Fruit fly (Drosophila melanogaster) whole organism, embryonic: ENCODE data around the gene CG17249.

ENCODE experiments used
- Abd-B ChIP-seq: fragments of 200-800 bp; sonication (Bioruptor generic); optimal IDR thresholded peaks from 2 replicates; lab custom pipeline; 2018; ENCODE audit warnings: missing biosample characterization, mild to moderate bottlenecking, missing genetic modification characterization, moderate library complexity
- Atf-2 ChIP-seq: fragments of 200-800 bp; sonication (Bioruptor generic); optimal IDR thresholded peaks from 2 replicates; lab custom pipeline; 2016; ENCODE audit warnings: missing biosample characterization, missing genetic modification characterization
- BEAF-32 ChIP-seq: fragments of 200-800 bp; sonication (Bioruptor generic); optimal IDR thresholded peaks from 3 replicates; lab custom pipeline; 2017; ENCODE audit warnings: missing biosample characterization, missing genetic modification characterization, mild to moderate bottlenecking, moderate library complexity, missing genetic modification reagents
- Bdp1 ChIP-seq: fragments of 200-800 bp; sonication (Bioruptor generic); optimal IDR thresholded peaks from 3 replicates; lab custom pipeline; 2016; ENCODE audit warnings: missing biosample characterization, missing genetic modification characterization
- CG10274 ChIP-seq: fragments of 200-800 bp; sonication (Bioruptor generic); optimal IDR thresholded peaks from 3 replicates; lab custom pipeline; 2017; ENCODE audit warnings: missing biosample characterization, mild to moderate bottlenecking, missing genetic modification characterization
- CG12659 ChIP-seq: fragments of 200-800 bp; sonication (Bioruptor generic); optimal IDR thresholded peaks from 3 replicates; lab custom pipeline; 2017; ENCODE audit warnings: mild to moderate bottlenecking, missing biosample characterization, missing genetic modification reagents, missing genetic modification characterization
- CG12744 ChIP-seq: fragments of 200-800 bp; sonication (Bioruptor generic); optimal IDR thresholded peaks from 2 replicates; lab custom pipeline; 2016; ENCODE audit warnings: missing biosample characterization, missing genetic modification characterization
- CG12769 ChIP-seq: fragments of 200-800 bp; sonication (Bioruptor generic); optimal IDR thresholded peaks from 2 replicates; lab custom pipeline; 2019; ENCODE audit warnings: missing biosample characterization, mild to moderate bottlenecking, missing genetic modification characterization, moderate library complexity
- CG13775 ChIP-seq: fragments of 200-800 bp; sonication (Bioruptor generic); optimal IDR thresholded peaks from 3 replicates; lab custom pipeline; 2017; ENCODE audit warnings: missing biosample characterization, mild to moderate bottlenecking, missing genetic modification characterization
- CG15073 ChIP-seq: fragments of 200-800 bp; sonication (Bioruptor generic); optimal IDR thresholded peaks from 2 replicates; lab custom pipeline; 2016; ENCODE audit warnings: missing biosample characterization, missing genetic modification characterization
- CG15696 ChIP-seq: fragments of 200-800 bp; sonication (Bioruptor generic); optimal IDR thresholded peaks from 2 replicates; lab custom pipeline; 2019; ENCODE audit warnings: missing biosample characterization, mild to moderate bottlenecking, missing genetic modification characterization, moderate library complexity
- CG17328 ChIP-seq: fragments of 200-800 bp; sonication (Bioruptor generic); IDR thresholded peaks from 2 replicates; pipeline ENCODE4 v1.3.6; 2022; ENCODE audit warnings: missing biosample characterization, missing genetic modification characterization
- CG2199 ChIP-seq: fragments of 200-800 bp; sonication (Bioruptor generic); IDR thresholded peaks from 3 replicates; pipeline ENCODE4 v1.3.6; 2022; ENCODE audit warnings: missing biosample characterization, missing genetic modification characterization
- CG2202 ChIP-seq: fragments of 200-800 bp; sonication (Bioruptor generic); optimal IDR thresholded peaks from 2 replicates; lab custom pipeline; 2018; ENCODE audit warnings: missing biosample characterization, mild to moderate bottlenecking, missing genetic modification characterization
- CG2875 ChIP-seq: fragments of 200-800 bp; sonication (Bioruptor generic); optimal IDR thresholded peaks from 2 replicates; lab custom pipeline; 2017; ENCODE audit warnings: missing biosample characterization, mild to moderate bottlenecking, missing genetic modification characterization, missing genetic modification reagents
- CG31388 ChIP-seq: fragments of 200-800 bp; sonication (Bioruptor generic); optimal IDR thresholded peaks from 2 replicates; lab custom pipeline; 2016; ENCODE audit warnings: missing biosample characterization, missing genetic modification characterization
- CG34376 ChIP-seq: fragments of 200-800 bp; sonication (Bioruptor generic); optimal IDR thresholded peaks from 2 replicates; lab custom pipeline; 2018; ENCODE audit warnings: missing biosample characterization, mild to moderate bottlenecking, missing genetic modification characterization
- CG3995 ChIP-seq: fragments of 200-800 bp; sonication (Bioruptor generic); optimal IDR thresholded peaks from 3 replicates; lab custom pipeline; 2016; ENCODE audit warnings: missing biosample characterization, missing genetic modification characterization
- CG43689 ChIP-seq: fragments of 200-800 bp; sonication (Bioruptor generic); IDR thresholded peaks from 2 replicates; pipeline ENCODE4 v1.3.6; 2022; ENCODE audit warnings: missing biosample characterization, missing genetic modification characterization
- CG6175 ChIP-seq: fragments of 200-800 bp; sonication (Bioruptor generic); IDR thresholded peaks from 3 replicates; pipeline ENCODE4 v1.3.6; 2022; ENCODE audit warnings: missing biosample characterization, missing genetic modification characterization
- CG6854 ChIP-seq: fragments of 200-800 bp; sonication (Bioruptor generic); optimal IDR thresholded peaks from 3 replicates; lab custom pipeline; 2017; ENCODE audit warnings: missing biosample characterization, mild to moderate bottlenecking, missing genetic modification characterization
- CG7745 ChIP-seq: fragments of 200-800 bp; sonication (Bioruptor generic); optimal IDR thresholded peaks from 2 replicates; lab custom pipeline; 2018; ENCODE audit warnings: missing biosample characterization, mild to moderate bottlenecking, missing genetic modification characterization, moderate library complexity
- CoRest ChIP-seq: fragments of 200-800 bp; sonication (Bioruptor generic); optimal IDR thresholded peaks from 3 replicates; lab custom pipeline; 2018; ENCODE audit warnings: missing biosample characterization, mild to moderate bottlenecking, missing genetic modification characterization, moderate library complexity
- CrebB ChIP-seq: fragments of 200-800 bp; sonication (Bioruptor generic); optimal IDR thresholded peaks from 3 replicates; lab custom pipeline; 2018; ENCODE audit warnings: missing biosample characterization, mild to moderate bottlenecking, missing genetic modification characterization
- Dad ChIP-seq: fragments of 200-800 bp; sonication (Bioruptor generic); optimal IDR thresholded peaks from 3 replicates; lab custom pipeline; 2016; ENCODE audit warnings: missing biosample characterization, missing genetic modification characterization
- Fer2 ChIP-seq: fragments of 200-800 bp; sonication (Bioruptor generic); optimal IDR thresholded peaks from 2 replicates; lab custom pipeline; 2018; ENCODE audit warnings: missing biosample characterization, mild to moderate bottlenecking, missing genetic modification characterization, moderate library complexity
- Hmr ChIP-seq: fragments of 200-800 bp; sonication (Bioruptor generic); optimal IDR thresholded peaks from 3 replicates; lab custom pipeline; 2017; ENCODE audit warnings: mild to moderate bottlenecking, missing biosample characterization, missing genetic modification reagents, missing genetic modification characterization
- Hr3 ChIP-seq: fragments of 200-800 bp; sonication (Bioruptor generic); optimal IDR thresholded peaks from 3 replicates; lab custom pipeline; 2016; ENCODE audit warnings: missing biosample characterization, missing genetic modification characterization
- Lhr ChIP-seq: fragments of 200-800 bp; sonication (Bioruptor generic); optimal IDR thresholded peaks from 3 replicates; lab custom pipeline; 2017; ENCODE audit warnings: mild to moderate bottlenecking, missing biosample characterization, missing genetic modification reagents, missing genetic modification characterization
- NK7.1 ChIP-seq: fragments of 200-800 bp; sonication (Bioruptor generic); optimal IDR thresholded peaks from 3 replicates; lab custom pipeline; 2016; ENCODE audit warnings: missing biosample characterization, missing genetic modification characterization
- Poxn ChIP-seq: fragments of 200-800 bp; sonication (Bioruptor generic); IDR thresholded peaks from 2 replicates; pipeline ENCODE4 v1.3.6; 2022; ENCODE audit warnings: missing biosample characterization, missing genetic modification characterization
- Xbp1 ChIP-seq: fragments of 200-800 bp; sonication (Bioruptor generic); optimal IDR thresholded peaks from 3 replicates; lab custom pipeline; 2016; ENCODE audit warnings: missing biosample characterization, mild to moderate bottlenecking, missing genetic modification characterization
- YL-1 ChIP-seq: fragments of 200-800 bp; sonication (Bioruptor generic); optimal IDR thresholded peaks from 3 replicates; lab custom pipeline; 2017; ENCODE audit warnings: missing biosample characterization, mild to moderate bottlenecking, missing genetic modification characterization
- bcd ChIP-seq: fragments of 200-800 bp; sonication (Bioruptor generic); optimal IDR thresholded peaks from 2 replicates; lab custom pipeline; 2017; ENCODE audit warnings: missing biosample characterization, mild to moderate bottlenecking, missing genetic modification characterization
- fd96Cb ChIP-seq: fragments of 200-800 bp; sonication (Bioruptor generic); optimal IDR thresholded peaks from 2 replicates; lab custom pipeline; 2018; ENCODE audit warnings: missing biosample characterization, mild to moderate bottlenecking, missing genetic modification characterization, moderate library complexity
- grau ChIP-seq: fragments of 200-800 bp; optimal IDR thresholded peaks from 3 replicates; lab custom pipeline; 2019; ENCODE audit warnings: missing biosample characterization, mild to moderate bottlenecking, missing genetic modification characterization, moderate library complexity
- hbn ChIP-seq: fragments of 200-800 bp; sonication (Bioruptor generic); IDR thresholded peaks from 2 replicates; pipeline ENCODE4 v1.3.6; 2022; ENCODE audit warnings: missing biosample characterization, missing genetic modification characterization; ENCODE audit not compliant: partially characterized antibody
- jing ChIP-seq: fragments of 200-800 bp; sonication (Bioruptor generic); optimal IDR thresholded peaks from 2 replicates; lab custom pipeline; 2018; ENCODE audit warnings: missing biosample characterization, mild to moderate bottlenecking, missing genetic modification characterization
- lbe ChIP-seq: fragments of 200-800 bp; sonication (Bioruptor generic); optimal IDR thresholded peaks from 2 replicates; lab custom pipeline; 2016; ENCODE audit warnings: missing biosample characterization, mild to moderate bottlenecking, missing genetic modification characterization
- lola ChIP-seq, 3 experiments: fragments of >200 bp in 2 of 3; fragments of 200-800 bp in 1 of 3; sonication (Bioruptor generic) in 1 of 3; optimal IDR thresholded peaks; 2 replicates each; lab custom pipeline; 2017 to 2019; ENCODE audit warnings: missing biosample characterization in 3 of 3, missing genetic modification characterization in 3 of 3, mild to moderate bottlenecking in 1 of 3, moderate library complexity in 1 of 3
- nau ChIP-seq: fragments of 200-800 bp; sonication (Bioruptor generic); optimal IDR thresholded peaks from 3 replicates; lab custom pipeline; 2017; ENCODE audit warnings: missing biosample characterization, mild to moderate bottlenecking, missing genetic modification characterization, missing genetic modification reagents
- org-1 ChIP-seq: fragments of 200-800 bp; sonication (Bioruptor generic); optimal IDR thresholded peaks from 2 replicates; lab custom pipeline; 2017; ENCODE audit warnings: missing biosample characterization, missing genetic modification characterization
- pho ChIP-seq: fragments of 200-800 bp; sonication (Bioruptor generic); optimal IDR thresholded peaks from 2 replicates; lab custom pipeline; 2016; ENCODE audit warnings: missing biosample characterization, missing genetic modification characterization
- pros ChIP-seq: fragments of 200-800 bp; sonication (Bioruptor generic); optimal IDR thresholded peaks from 3 replicates; lab custom pipeline; 2019; ENCODE audit warnings: missing biosample characterization, mild to moderate bottlenecking, missing genetic modification characterization, moderate library complexity
- pum ChIP-seq: fragments of 200-800 bp; sonication (Bioruptor generic); optimal IDR thresholded peaks from 2 replicates; lab custom pipeline; 2016; ENCODE audit warnings: missing biosample characterization, missing genetic modification characterization
- sim ChIP-seq: fragments of 200-800 bp; sonication (Bioruptor generic); IDR thresholded peaks from 2 replicates; pipeline ENCODE4 v1.3.6; 2022; ENCODE audit warnings: missing biosample characterization, missing genetic modification characterization
- so ChIP-seq: fragments of 200-800 bp; sonication (Bioruptor generic); IDR thresholded peaks from 3 replicates; pipeline ENCODE4 v1.3.6; 2022; ENCODE audit warnings: missing biosample characterization, missing genetic modification characterization
- ttk ChIP-seq: fragments of 200-800 bp; sonication (Bioruptor generic); IDR thresholded peaks from 2 replicates; pipeline ENCODE4 v2.1.2; 2022; ENCODE audit warnings: missing biosample characterization, missing genetic modification characterization
- tup ChIP-seq: fragments of 200-800 bp; sonication (Bioruptor generic); optimal IDR thresholded peaks from 2 replicates; lab custom pipeline; 2016; ENCODE audit warnings: missing biosample characterization, mild to moderate bottlenecking, missing genetic modification characterization, moderate library complexity

Gene CG17249

dm6 chr3L:1639185-1639812 lies 8.0 kb downstream of the CG17249 start, which contains the start of the genes Mettl2 and Bgb (continued):
- peak; percentile 89 for TF ChIP-seq CG15696 (tag; lab: Kevin White, UChicago)
- peak; percentile 35 for TF ChIP-seq CG3995 (GFP tag; lab: Kevin White, UChicago)
- TF ChIP-seq CG2199 (GFP tag; lab: Robert Waterston, UW): no peak
- TF ChIP-seq fd96Cb (tag; lab: Kevin White, UChicago): peak; percentile 78
- TF ChIP-seq Xbp1 (GFP tag; lab: Kevin White, UChicago): peak; percentile 87
- no peak; the same call in 2 of the 3 replicates for TF ChIP-seq so (GFP tag; lab: Robert Waterston, UW)
- TF ChIP-seq Poxn (GFP tag; lab: Robert Waterston, UW): no peak
- TF ChIP-seq ttk (GFP tag; lab: Robert Waterston, UW): peak; percentile 80
- peak; percentile 13 for TF ChIP-seq org-1
- peak; percentile 80 for TF ChIP-seq Hr3 (GFP tag; lab: Kevin White, UChicago)
- peak; percentile 48 for TF ChIP-seq CG34376
- TF ChIP-seq pros (GFP tag; lab: Kevin White, UChicago): no peak
- TF ChIP-seq CG15073: no peak
- no peak for TF ChIP-seq CrebB (tag; lab: Kevin White, UChicago)
- TF ChIP-seq CG10274 (GFP tag; lab: Kevin White, UChicago): peak; percentile 26
- TF ChIP-seq Abd-B (GFP tag; lab: Kevin White, UChicago): peak; percentile 86
- TF ChIP-seq CG6175 (GFP tag; lab: Robert Waterston, UW): peak; percentile 61; the same call in 1 of the 3 replicates
- no peak for TF ChIP-seq CG7745 (tag; lab: Kevin White, UChicago)
- peak; percentile 43 for TF ChIP-seq CG31388 (GFP tag; lab: Kevin White, UChicago)
- TF ChIP-seq Fer2 (tag; lab: Kevin White, UChicago): peak; percentile 74
- TF ChIP-seq CG6854 (GFP tag; lab: Kevin White, UChicago): no peak
- TF ChIP-seq tup: no peak
- peak in 1 of 3 experiments; percentile 72 for TF ChIP-seq lola (GFP tag; optimal IDR thresholded peaks at IDR 0.05; lab: Kevin White, UChicago)
- TF ChIP-seq grau (tag; lab: Kevin White, UChicago): peak; percentile 77
- peak; percentile 58 for TF ChIP-seq YL-1
- TF ChIP-seq CG12769 (tag; lab: Kevin White, UChicago): no peak
- TF ChIP-seq nau (GFP tag; lab: Kevin White, UChicago): no peak
- TF ChIP-seq hbn: peak; percentile 62
- TF ChIP-seq sim (GFP tag; lab: Robert Waterston, UW): no peak
- peak; percentile 88 for TF ChIP-seq pum
- peak; percentile 2 for TF ChIP-seq lbe
- peak; percentile 78 for TF ChIP-seq CG12659
- TF ChIP-seq CG2875 (GFP tag; lab: Kevin White, UChicago): no peak
- TF ChIP-seq bcd (GFP tag; lab: Kevin White, UChicago): peak; percentile 75
- TF ChIP-seq pho (GFP tag; lab: Kevin White, UChicago): peak; percentile 84
- TF ChIP-seq CG43689 (GFP tag; lab: Robert Waterston, UW): no peak
- TF ChIP-seq NK7.1 (GFP tag; lab: Kevin White, UChicago): peak; percentile 48
- TF ChIP-seq Lhr (GFP tag; lab: Kevin White, UChicago): no peak
- TF ChIP-seq BEAF-32: peak; percentile 89
- peak; percentile 80 for TF ChIP-seq CG13775 (GFP tag; lab: Kevin White, UChicago)
- peak; percentile 39 for TF ChIP-seq Bdp1 (GFP tag; lab: Kevin White, UChicago)
- peak; percentile 63 for TF ChIP-seq Hmr (GFP tag; lab: Kevin White, UChicago)
- peak; percentile 1 for TF ChIP-seq CG2202 (tag; lab: Kevin White, UChicago)
- TF ChIP-seq CoRest (tag; lab: Kevin White, UChicago): peak; percentile 83
- TF ChIP-seq jing (GFP tag; lab: Kevin White, UChicago): no peak
- TF ChIP-seq CG12744 (GFP tag; lab: Kevin White, UChicago): no peak
- peak; percentile 63 for TF ChIP-seq CG17328
- TF ChIP-seq Atf-2 (GFP tag; lab: Kevin White, UChicago): peak; percentile 64
- peak; percentile 67 for TF ChIP-seq Dad
